Fruit fly (Drosophila melanogaster): ENCODE data around the gene CG11703.
A peak's percentile ranks its signal among the peaks of the same experiment; 100 is the strongest.

dm6 chr3R:19246080-19246637 lies 18.2 kb upstream of the CG11703 start, which contains the start of gene unc79:
- TF ChIP-seq tj (GFP tag; optimal IDR thresholded peaks at IDR 0.05), result no peak
- TF ChIP-seq CG7045 (GFP tag; optimal IDR thresholded peaks at IDR 0.05), result no peak
- no peak for TF ChIP-seq Crg-1 (GFP tag; optimal IDR thresholded peaks at IDR 0.05)
- TF ChIP-seq Hr96 (GFP tag; optimal IDR thresholded peaks at IDR 0.05), result no peak
- peak; percentile 4 for TF ChIP-seq cic (GFP tag; optimal IDR thresholded peaks at IDR 0.05)
- no peak for TF ChIP-seq CG7101 (tag; optimal IDR thresholded peaks at IDR 0.05)
- no peak for TF ChIP-seq toe (GFP tag; optimal IDR thresholded peaks at IDR 0.05)
- TF ChIP-seq ovo (GFP tag; optimal IDR thresholded peaks at IDR 0.05), result no peak
- no peak for TF ChIP-seq CG1620 (GFP tag; optimal IDR thresholded peaks at IDR 0.05)
- TF ChIP-seq bab1 (GFP tag; optimal IDR thresholded peaks at IDR 0.05), result no peak
- TF ChIP-seq CG5204 (GFP tag; optimal IDR thresholded peaks at IDR 0.05), result no peak
- TF ChIP-seq kay (GFP tag; ENCODE audit: borderline replicate concordance), result no peak
